Worm (Caenorhabditis elegans) whole organism, L1 larva: ENCODE measurements around the gene del-2.

Experiments
- fkh-10 ChIP-seq: sonication (generic microtip); optimal IDR thresholded peaks from 2 replicates; lab custom pipeline; 2017; ENCODE audit warnings: missing biosample characterization, missing genetic modification reagents, missing genetic modification characterization
- fkh-4 ChIP-seq: sonication (generic microtip); optimal IDR thresholded peaks from 2 replicates; lab custom pipeline; 2016; ENCODE audit warnings: missing compliant biosample characterization, missing genetic modification characterization, borderline replicate concordance
- mdl-1 ChIP-seq, 2 experiments: fragments of 150-350 bp; optimal IDR thresholded peaks; 2 replicates each; lab custom pipeline; 2014 to 2017; ENCODE audit warnings: missing biosample characterization in 2 of 2, missing genetic modification characterization in 2 of 2, inconsistent platforms in 1 of 2
- zag-1 ChIP-seq: fragments of 150-350 bp; optimal IDR thresholded peaks from 2 replicates; lab custom pipeline; 2014; ENCODE audit warnings: missing biosample characterization, missing genetic modification characterization

ce11 chrIV:9647789-9648361 lies 6.0 kb upstream of the del-2 start, which contains the start of gene amph-1:
- TF ChIP-seq zag-1 (tag; lab: Kevin White, UChicago) (no peak), fkh-10 (no peak), fkh-4 (tag; lab: Kevin White, UChicago) (no peak), mdl-1 (tag; optimal IDR thresholded peaks at IDR 0.05; lab: Kevin White, UChicago) (no peak)
